Fruit fly (Drosophila melanogaster) whole organism, prepupa: Measurements from ENCODE around the gene CG6847.

Experiments
- CG16779 ChIP-seq: fragments of 200-800 bp; sonication (Bioruptor generic); optimal IDR thresholded peaks from 3 replicates; lab custom pipeline; 2017; ENCODE audit warnings: missing biosample characterization, mild to moderate bottlenecking, missing genetic modification characterization
- CG6163 ChIP-seq: fragments of 200-800 bp; sonication (Bioruptor generic); IDR thresholded peaks from 3 replicates; pipeline ENCODE4 v1.3.6; 2022; ENCODE audit warnings: missing biosample characterization, missing genetic modification characterization
- CG6854 ChIP-seq: fragments of 200-800 bp; sonication (Bioruptor generic); optimal IDR thresholded peaks from 2 replicates; lab custom pipeline; 2017; ENCODE audit warnings: missing biosample characterization, mild to moderate bottlenecking, missing genetic modification characterization
- CG9139 ChIP-seq: fragments of 200-800 bp; sonication (Bioruptor generic); optimal IDR thresholded peaks from 3 replicates; lab custom pipeline; 2017; ENCODE audit warnings: missing biosample characterization, mild to moderate bottlenecking, missing genetic modification characterization
- Gug ChIP-seq: fragments of 200-800 bp; sonication (Bioruptor generic); IDR thresholded peaks from 2 replicates; pipeline ENCODE4 v1.3.6; 2022; ENCODE audit warnings: missing biosample characterization, missing genetic modification characterization
- Hr39 ChIP-seq: fragments of 200-800 bp; sonication (Bioruptor generic); optimal IDR thresholded peaks from 2 replicates; lab custom pipeline; 2016; ENCODE audit warnings: missing biosample characterization, missing genetic modification characterization
- Lpt ChIP-seq: fragments of 200-800 bp; sonication (Bioruptor generic); optimal IDR thresholded peaks from 3 replicates; lab custom pipeline; 2016; ENCODE audit warnings: missing biosample characterization, missing genetic modification characterization
- Sox102F ChIP-seq: fragments of 200-800 bp; sonication (Bioruptor generic); optimal IDR thresholded peaks from 2 replicates; lab custom pipeline; 2016; ENCODE audit warnings: missing biosample characterization, mild to moderate bottlenecking, missing genetic modification characterization
- cyc ChIP-seq: fragments of 200-800 bp; sonication (Bioruptor generic); optimal IDR thresholded peaks from 3 replicates; lab custom pipeline; 2016; ENCODE audit warnings: missing biosample characterization, missing genetic modification characterization
- dsx ChIP-seq: fragments of 200-800 bp; optimal IDR thresholded peaks from 3 replicates; lab custom pipeline; 2019; ENCODE audit warnings: missing biosample characterization, mild to moderate bottlenecking, missing genetic modification characterization, moderate library complexity; ENCODE audit not compliant: poor library complexity, severe bottlenecking

- TF ChIP-seq Hr39 (GFP tag; lab: Kevin White, UChicago) (no peak), Lpt (GFP tag; lab: Kevin White, UChicago) (no peak), cyc (GFP tag; lab: Kevin White, UChicago) (no peak), Sox102F (GFP tag; lab: Kevin White, UChicago) (no peak), CG6854 (GFP tag; lab: Kevin White, UChicago) (no peak), CG9139 (GFP tag; lab: Kevin White, UChicago) (no peak), dsx (no peak), CG6163 (GFP tag; lab: Robert Waterston, UW) (no peak), CG16779 (tag; lab: Kevin White, UChicago) (no peak), Gug (GFP tag; lab: Robert Waterston, UW) (no peak)
Observed at dm6 chrX:17886107-17886448, 25.2 kb upstream of the CG6847 start.
